Fruit fly (Drosophila melanogaster): ENCODE measurements around the gene plh.

DNA sequence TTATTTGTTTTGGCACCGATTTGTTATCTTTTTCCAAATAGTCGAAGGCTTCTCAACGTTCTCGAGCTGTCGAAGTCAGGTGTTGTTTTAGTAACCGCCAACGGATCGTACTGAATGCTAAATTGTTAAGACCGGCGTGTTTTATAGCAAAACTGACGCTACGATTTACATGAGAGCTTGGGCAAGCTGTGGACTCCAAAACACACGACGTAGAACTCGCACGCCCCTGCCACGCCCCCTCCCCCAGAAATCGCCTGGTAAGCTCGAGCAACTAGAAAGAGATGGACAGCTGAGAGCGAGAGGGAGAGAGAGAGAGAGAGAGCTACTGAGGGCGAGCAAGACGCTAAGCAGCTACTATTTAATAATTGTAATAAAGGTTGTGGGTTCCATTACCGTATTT, 55.7 kb downstream of the plh start, which contains the start of gene Jhbp3:
- no peak for TF ChIP-seq CG8478 (optimal IDR thresholded peaks at IDR 0.05)
- TF ChIP-seq psq (optimal IDR thresholded peaks at IDR 0.05): no peak
- no peak for TF ChIP-seq usp (GFP tag; optimal IDR thresholded peaks at IDR 0.05)
- TF ChIP-seq EcR (GFP tag; optimal IDR thresholded peaks at IDR 0.05): no peak
- no peak for TF ChIP-seq Dll (optimal IDR thresholded peaks at IDR 0.05)
- no peak for TF ChIP-seq pan (optimal IDR thresholded peaks at IDR 0.05)

Data from whole organism.